Worm (Caenorhabditis elegans) whole organism, L3 larva: ENCODE measurements around the gene anmt-2.
A peak's percentile ranks its signal among the peaks of the same experiment; 100 is the strongest.

Experiments used
- R02D3.7 ChIP-seq: fragments of 150-350 bp; optimal IDR thresholded peaks from 2 replicates; lab custom pipeline; 2014; ENCODE audit warnings: missing biosample characterization, missing genetic modification characterization
- ZK546.5 ChIP-seq: sonication (generic microtip); optimal IDR thresholded peaks from 2 replicates; lab custom pipeline; 2017; ENCODE audit warnings: missing biosample characterization, missing genetic modification characterization
- aly-2 ChIP-seq: fragments of 150-350 bp; optimal IDR thresholded peaks from 2 replicates; lab custom pipeline; 2014; ENCODE audit warnings: missing biosample characterization, missing genetic modification characterization
- ceh-16 ChIP-seq: sonication (generic microtip); optimal IDR thresholded peaks from 2 replicates; lab custom pipeline; 2017; ENCODE audit warnings: missing biosample characterization, missing genetic modification characterization
- ceh-28 ChIP-seq: fragments of 150-350 bp; optimal IDR thresholded peaks from 2 replicates; lab custom pipeline; 2014; ENCODE audit warnings: missing biosample characterization, missing genetic modification reagents, missing genetic modification characterization
- ceh-82 ChIP-seq: fragments of 150-350 bp; optimal IDR thresholded peaks from 2 replicates; lab custom pipeline; 2014; ENCODE audit warnings: missing biosample characterization, missing genetic modification characterization
- ceh-9 ChIP-seq: sonication (generic microtip); optimal IDR thresholded peaks from 2 replicates; lab custom pipeline; 2018; ENCODE audit warnings: missing biosample characterization, missing genetic modification characterization
- daf-12 ChIP-seq: fragments of 150-350 bp; optimal IDR thresholded peaks from 2 replicates; lab custom pipeline; 2014; ENCODE audit warnings: missing biosample characterization, missing genetic modification reagents, missing genetic modification characterization
- egl-27 ChIP-seq: sonication (generic microtip); optimal IDR thresholded peaks from 4 replicates; lab custom pipeline; 2017; ENCODE audit warnings: missing biosample characterization, missing genetic modification reagents, missing genetic modification characterization
- elt-2 ChIP-seq: sonication (generic microtip); optimal IDR thresholded peaks from 2 replicates; lab custom pipeline; 2016; ENCODE audit warnings: missing genetic modification reagents, mild to moderate bottlenecking, missing genetic modification characterization, missing compliant biosample characterization
- eor-1 ChIP-seq, 2 experiments: fragments of 150-350 bp; optimal IDR thresholded peaks; 2 replicates each; lab custom pipeline; 2014 to 2018; ENCODE audit warnings: missing biosample characterization in 2 of 2, missing genetic modification characterization in 2 of 2
- fkh-10 ChIP-seq: sonication (generic microtip); optimal IDR thresholded peaks from 2 replicates; lab custom pipeline; 2017; ENCODE audit warnings: missing biosample characterization, missing genetic modification reagents, missing genetic modification characterization
- fkh-2 ChIP-seq: fragments of 150-350 bp; optimal IDR thresholded peaks from 2 replicates; lab custom pipeline; 2014; ENCODE audit warnings: missing biosample characterization, missing genetic modification reagents, missing genetic modification characterization
- jun-1 ChIP-seq: fragments of 150-350 bp; optimal IDR thresholded peaks from 2 replicates; lab custom pipeline; 2014; ENCODE audit warnings: missing biosample characterization, missing genetic modification reagents, missing genetic modification characterization
- lin-15B ChIP-seq: fragments of 150-350 bp; optimal IDR thresholded peaks from 2 replicates; lab custom pipeline; 2014; ENCODE audit warnings: missing biosample characterization, missing genetic modification characterization
- lsy-12 ChIP-seq: sonication (generic microtip); optimal IDR thresholded peaks from 2 replicates; lab custom pipeline; 2016; ENCODE audit warnings: mild to moderate bottlenecking, missing genetic modification characterization, missing compliant biosample characterization
- mdl-1 ChIP-seq: fragments of 150-350 bp; optimal IDR thresholded peaks from 2 replicates; lab custom pipeline; 2014; ENCODE audit warnings: missing biosample characterization, missing genetic modification characterization
- nfya-1 ChIP-seq: sonication (generic microtip); optimal IDR thresholded peaks from 2 replicates; lab custom pipeline; 2017; ENCODE audit warnings: missing genetic modification characterization, mild to moderate bottlenecking, missing compliant biosample characterization, antibody characterized with exemption, moderate library complexity; ENCODE audit not compliant: insufficient read depth
- nhr-11 ChIP-seq: fragments of 150-350 bp; optimal IDR thresholded peaks from 2 replicates; lab custom pipeline; 2014; ENCODE audit warnings: missing biosample characterization, missing genetic modification characterization
- nhr-12 ChIP-seq: fragments of 150-350 bp; optimal IDR thresholded peaks from 2 replicates; lab custom pipeline; 2014; ENCODE audit warnings: missing biosample characterization, missing genetic modification characterization
- nhr-43 ChIP-seq: sonication (generic microtip); optimal IDR thresholded peaks from 2 replicates; lab custom pipeline; 2016; ENCODE audit warnings: mild to moderate bottlenecking, missing genetic modification characterization, missing compliant biosample characterization; ENCODE audit not compliant: poor library complexity, severe bottlenecking
- nhr-67 ChIP-seq: fragments of 150-350 bp; optimal IDR thresholded peaks from 2 replicates; lab custom pipeline; 2014; ENCODE audit warnings: missing biosample characterization, missing genetic modification characterization
- nhr-77 ChIP-seq: fragments of 150-350 bp; optimal IDR thresholded peaks from 2 replicates; lab custom pipeline; 2014; ENCODE audit warnings: missing biosample characterization, missing genetic modification characterization
- pha-4 ChIP-seq: fragments of 150-350 bp; optimal IDR thresholded peaks from 2 replicates; lab custom pipeline; 2014; ENCODE audit warnings: missing biosample characterization, missing genetic modification reagents, missing genetic modification characterization
- pqm-1 ChIP-seq: fragments of 150-350 bp; optimal IDR thresholded peaks from 2 replicates; lab custom pipeline; 2017; ENCODE audit warnings: missing biosample characterization, missing genetic modification characterization, inconsistent platforms
- skn-1 ChIP-seq: fragments of 150-350 bp; optimal IDR thresholded peaks from 2 replicates; lab custom pipeline; 2014; ENCODE audit warnings: missing biosample characterization, missing genetic modification characterization
- snpc-4 ChIP-seq: fragments of 150-350 bp; optimal IDR thresholded peaks from 2 replicates; lab custom pipeline; 2014; ENCODE audit warnings: missing biosample characterization, missing genetic modification characterization
- tbx-2 ChIP-seq: sonication (generic microtip); optimal IDR thresholded peaks from 2 replicates; lab custom pipeline; 2016; ENCODE audit warnings: mild to moderate bottlenecking, missing genetic modification characterization, missing compliant biosample characterization
- unc-39 ChIP-seq: sonication (generic microtip); optimal IDR thresholded peaks from 4 replicates; lab custom pipeline; 2017; ENCODE audit warnings: missing biosample characterization, missing genetic modification characterization
- unc-62 ChIP-seq: fragments of 150-350 bp; sonication (generic microtip); optimal IDR thresholded peaks from 4 replicates; lab custom pipeline; 2014; ENCODE audit warnings: missing biosample characterization, missing genetic modification reagents, missing genetic modification characterization
- zag-1 ChIP-seq: fragments of 150-350 bp; optimal IDR thresholded peaks from 2 replicates; lab custom pipeline; 2014; ENCODE audit warnings: missing biosample characterization, missing genetic modification characterization
- ztf-4 ChIP-seq: fragments of 150-350 bp; optimal IDR thresholded peaks from 2 replicates; lab custom pipeline; 2014; ENCODE audit warnings: missing biosample characterization, missing genetic modification characterization

The anmt-2 gene

ce11 chrIII:6195718-6196117, 38.2 kb upstream of the anmt-2 start:
- no peak for TF ChIP-seq eor-1 (tag; optimal IDR thresholded peaks at IDR 0.05; lab: Kevin White, UChicago)
- TF ChIP-seq, all 47 proteins: peak for 0

- TF ChIP-seq pha-4 (tag; lab: Kevin White, UChicago) (no peak), lin-15B (no peak), pqm-1 (tag; lab: Kevin White, UChicago) (no peak), ceh-16 (no peak), ceh-28 (tag; lab: Kevin White, UChicago) (no peak), snpc-4 (tag; lab: Kevin White, UChicago) (no peak), fkh-10 (GFP tag; lab: Kevin White, UChicago) (no peak)
Observed at ce11 chrIII:6194480-6194879, 36.9 kb upstream of the anmt-2 start, which contains the start of gene ugt-66. ugt-66 (minus strand) TSS chrIII:6194580.

DNA sequence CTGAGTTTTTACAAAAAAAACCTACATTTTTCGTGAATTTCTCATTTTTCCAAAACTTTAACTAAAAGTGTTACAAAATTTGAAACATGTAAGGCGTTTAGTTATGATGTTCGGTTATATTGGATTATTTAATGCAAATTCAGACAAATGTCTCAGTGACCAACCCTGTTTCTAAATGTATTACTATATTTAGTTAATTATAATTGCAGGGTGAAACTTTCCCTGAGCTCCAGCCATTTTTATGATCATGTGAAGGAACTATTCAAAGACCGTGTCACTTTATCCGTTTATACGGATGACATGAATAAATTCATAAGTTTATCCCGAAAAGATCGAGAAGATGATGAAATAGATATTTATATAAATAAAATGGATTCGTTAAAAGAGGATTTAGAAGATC, 33.3 kb upstream of the anmt-2 start, which contains the start of gene C23G10.5:
Gene C23G10.5 (plus strand): TSS at position 301 of the 400 bp plus-strand sequence.
- no peak for TF ChIP-seq ZK546.5 (tag; lab: Kevin White, UChicago)
- no peak for TF ChIP-seq tbx-2 (tag; lab: Kevin White, UChicago)
- no peak for TF ChIP-seq unc-39
- no peak for TF ChIP-seq fkh-10 (GFP tag; lab: Kevin White, UChicago)
- TF ChIP-seq daf-12 = no peak
- no peak for TF ChIP-seq mdl-1
- TF ChIP-seq nhr-67 (tag; lab: Kevin White, UChicago) = no peak
- no peak for TF ChIP-seq eor-1 (tag; optimal IDR thresholded peaks at IDR 0.05; lab: Kevin White, UChicago)
- no peak for TF ChIP-seq ceh-9
- no peak for TF ChIP-seq ztf-4 (tag; lab: Kevin White, UChicago)
- no peak for TF ChIP-seq ceh-82 (tag; lab: Kevin White, UChicago)
- TF ChIP-seq nfya-1 = no peak
- TF ChIP-seq fkh-2 (tag; lab: Kevin White, UChicago) = no peak
- TF ChIP-seq unc-62 (GFP tag; lab: Kevin White, UChicago) = no peak
- TF ChIP-seq skn-1 (tag; lab: Kevin White, UChicago) = no peak

DNA sequence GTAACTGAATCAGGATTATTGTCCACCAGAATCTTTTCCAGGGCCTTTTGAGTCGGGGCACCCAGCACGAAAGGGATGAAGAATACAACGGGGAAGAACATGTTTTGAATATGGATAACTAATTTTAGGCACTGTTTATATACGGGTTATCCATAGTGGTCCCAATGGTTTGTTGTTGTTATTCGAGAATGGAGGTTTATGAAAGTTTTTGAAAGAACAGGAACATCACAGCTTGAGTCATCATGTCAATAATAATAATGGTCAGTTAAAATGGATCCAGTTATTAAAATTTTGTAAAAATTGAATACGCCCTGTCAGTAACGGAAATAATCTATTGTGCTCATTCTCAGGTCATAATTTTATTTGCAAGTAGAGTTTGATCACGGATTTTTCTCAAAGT, 25.6 kb upstream of the anmt-2 start, which contains the start of gene nas-28:
Gene nas-28 (minus strand): TSS at position 101 of the 400 bp plus-strand sequence.
- no peak for TF ChIP-seq egl-27 (tag; lab: Kevin White, UChicago)

- TF ChIP-seq pqm-1 (tag; lab: Kevin White, UChicago) (peak; percentile 87), ceh-9 (no peak), zag-1 (tag; lab: Kevin White, UChicago) (no peak), daf-12 (no peak), lin-15B (no peak), unc-39 (no peak), egl-27 (tag; lab: Kevin White, UChicago) (no peak), nhr-11 (tag; lab: Kevin White, UChicago) (no peak), lsy-12 (tag; lab: Kevin White, UChicago) (no peak), pha-4 (tag; lab: Kevin White, UChicago) (peak; percentile 55), nhr-43 (tag; lab: Kevin White, UChicago) (no peak), nhr-12 (tag; lab: Kevin White, UChicago) (no peak), aly-2 (no peak), skn-1 (tag; lab: Kevin White, UChicago) (peak; percentile 66), jun-1 (peak; percentile 51), elt-2 (peak; percentile 96), nhr-77 (tag; lab: Kevin White, UChicago) (no peak)
Observed at ce11 chrIII:6180294-6180693, 22.7 kb upstream of the anmt-2 start.

DNA sequence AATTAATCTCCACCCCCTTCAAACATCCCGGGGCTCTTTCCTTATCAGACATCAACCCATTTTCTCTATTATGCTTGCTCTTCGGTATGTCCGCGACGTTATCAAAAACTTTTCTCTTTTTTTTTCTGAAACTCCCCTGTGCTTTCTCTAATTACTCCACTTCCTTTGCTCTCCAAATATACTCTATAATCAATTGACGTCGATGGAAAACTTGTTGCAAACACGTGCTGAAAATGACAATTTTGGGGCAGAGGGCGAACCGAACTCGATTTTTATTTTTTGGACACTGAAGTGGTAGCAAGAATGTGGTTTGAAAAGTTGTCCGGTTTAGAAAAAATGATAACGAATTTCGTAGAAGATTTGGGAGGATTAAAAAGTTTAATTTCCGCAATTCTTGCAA, 21.5 kb upstream of the anmt-2 start:
- TF ChIP-seq R02D3.7 (tag; lab: Kevin White, UChicago) (no peak), pqm-1 (tag; lab: Kevin White, UChicago) (peak; percentile 95), elt-2 (peak; percentile 96), pha-4 (tag; lab: Kevin White, UChicago) (peak; percentile 62), jun-1 (peak; percentile 69), unc-39 (no peak), mdl-1 (peak; percentile 9)
